Fruit fly (Drosophila melanogaster) whole organism, embryonic: ENCODE measurements around the gene Obp28a.

Experiments used
- Abd-B ChIP-seq: fragments of 200-800 bp; sonication (Bioruptor generic); optimal IDR thresholded peaks from 2 replicates; lab custom pipeline; 2018; ENCODE audit warnings: missing biosample characterization, mild to moderate bottlenecking, missing genetic modification characterization, moderate library complexity
- Asciz ChIP-seq: fragments of 200-800 bp; sonication (Bioruptor generic); optimal IDR thresholded peaks from 2 replicates; lab custom pipeline; 2017; ENCODE audit warnings: missing biosample characterization, mild to moderate bottlenecking, missing genetic modification characterization, missing genetic modification reagents
- Awh ChIP-seq: fragments of 200-800 bp; sonication (Bioruptor generic); IDR thresholded peaks from 2 replicates; pipeline ENCODE4, ENCODE4 v1.3.6; 2022; ENCODE audit warnings: missing biosample characterization, missing genetic modification characterization
- C15 ChIP-seq: fragments of 200-800 bp; sonication (Bioruptor generic); IDR thresholded peaks from 3 replicates; pipeline ENCODE4 v1.3.6; 2022; ENCODE audit warnings: missing biosample characterization, missing genetic modification characterization
- CG10462 ChIP-seq: fragments of 200-800 bp; sonication (Bioruptor generic); optimal IDR thresholded peaks from 2 replicates; lab custom pipeline; 2016; ENCODE audit warnings: missing biosample characterization, missing genetic modification characterization
- CG12769 ChIP-seq: fragments of 200-800 bp; sonication (Bioruptor generic); optimal IDR thresholded peaks from 2 replicates; lab custom pipeline; 2019; ENCODE audit warnings: missing biosample characterization, mild to moderate bottlenecking, missing genetic modification characterization, moderate library complexity
- CG13424 ChIP-seq: fragments of 200-800 bp; sonication (Bioruptor generic); optimal IDR thresholded peaks from 2 replicates; lab custom pipeline; 2019; ENCODE audit warnings: missing biosample characterization, mild to moderate bottlenecking, missing genetic modification characterization, moderate library complexity
- CG14014 ChIP-seq: fragments of 200-800 bp; sonication (Bioruptor generic); IDR thresholded peaks from 2 replicates; pipeline ENCODE4 v1.3.6; 2022; ENCODE audit warnings: missing biosample characterization, missing genetic modification characterization
- CG14667 ChIP-seq: fragments of 200-800 bp; sonication (Bioruptor generic); IDR thresholded peaks from 2 replicates; pipeline ENCODE4 v1.3.6; 2022; ENCODE audit warnings: missing biosample characterization, missing genetic modification characterization
- CG14860 ChIP-seq: fragments of 200-800 bp; sonication (Bioruptor generic); IDR thresholded peaks from 3 replicates; pipeline ENCODE4 v1.3.6; 2022; ENCODE audit warnings: missing biosample characterization, missing genetic modification characterization; ENCODE audit not compliant: partially characterized antibody
- CG15479 ChIP-seq: fragments of 200-800 bp; sonication (Bioruptor generic); optimal IDR thresholded peaks from 3 replicates; lab custom pipeline; 2019; ENCODE audit warnings: missing biosample characterization, mild to moderate bottlenecking, missing genetic modification characterization, moderate library complexity
- CG15514 ChIP-seq: fragments of 200-800 bp; sonication (Bioruptor generic); optimal IDR thresholded peaks from 3 replicates; lab custom pipeline; 2017; ENCODE audit warnings: missing biosample characterization, missing genetic modification characterization, mild to moderate bottlenecking, moderate library complexity, missing genetic modification reagents
- CG15601 ChIP-seq: fragments of 200-800 bp; sonication (Bioruptor generic); optimal IDR thresholded peaks from 3 replicates; lab custom pipeline; 2019; ENCODE audit warnings: missing biosample characterization, mild to moderate bottlenecking, missing genetic modification characterization, moderate library complexity
- CG2199 ChIP-seq: fragments of 200-800 bp; sonication (Bioruptor generic); IDR thresholded peaks from 3 replicates; pipeline ENCODE4 v1.3.6; 2022; ENCODE audit warnings: missing biosample characterization, missing genetic modification characterization
- CG2889 ChIP-seq: fragments of 200-800 bp; sonication (Bioruptor generic); IDR thresholded peaks from 3 replicates; pipeline ENCODE4 v1.3.6; 2022; ENCODE audit warnings: missing biosample characterization, missing genetic modification characterization
- CG30431 ChIP-seq: fragments of 200-800 bp; sonication (Bioruptor generic); optimal IDR thresholded peaks from 2 replicates; lab custom pipeline; 2017; ENCODE audit warnings: missing biosample characterization, missing genetic modification characterization
- CG3281 ChIP-seq: fragments of 200-800 bp; sonication (Bioruptor generic); optimal IDR thresholded peaks from 3 replicates; lab custom pipeline; 2017; ENCODE audit warnings: missing biosample characterization, mild to moderate bottlenecking, missing genetic modification characterization
- CG3995 ChIP-seq: fragments of 200-800 bp; sonication (Bioruptor generic); optimal IDR thresholded peaks from 3 replicates; lab custom pipeline; 2016; ENCODE audit warnings: missing biosample characterization, missing genetic modification characterization
- CG4820 ChIP-seq: fragments of 200-800 bp; sonication (Bioruptor generic); optimal IDR thresholded peaks from 3 replicates; lab custom pipeline; 2016; ENCODE audit warnings: missing biosample characterization, missing genetic modification characterization
- CG5180 ChIP-seq: fragments of 200-800 bp; sonication (Bioruptor generic); optimal IDR thresholded peaks from 3 replicates; lab custom pipeline; 2017; ENCODE audit warnings: missing biosample characterization, missing genetic modification characterization, mild to moderate bottlenecking, moderate library complexity, missing genetic modification reagents
- CG6765 ChIP-seq: fragments of 200-800 bp; sonication (Bioruptor generic); optimal IDR thresholded peaks from 3 replicates; lab custom pipeline; 2017; ENCODE audit warnings: missing biosample characterization, mild to moderate bottlenecking, missing genetic modification characterization
- CG8478 ChIP-seq: fragments of >200 bp; optimal IDR thresholded peaks from 2 replicates; lab custom pipeline; 2018
- CG9215 ChIP-seq: fragments of 200-800 bp; sonication (Bioruptor generic); IDR thresholded peaks from 2 replicates; pipeline ENCODE4 v1.3.6; 2022; ENCODE audit warnings: missing biosample characterization, missing genetic modification characterization
- CG9797 ChIP-seq: fragments of 200-800 bp; sonication (Bioruptor generic); optimal IDR thresholded peaks from 3 replicates; lab custom pipeline; 2018; ENCODE audit warnings: missing biosample characterization, mild to moderate bottlenecking, missing genetic modification characterization
- Dad ChIP-seq: fragments of 200-800 bp; sonication (Bioruptor generic); optimal IDR thresholded peaks from 3 replicates; lab custom pipeline; 2016; ENCODE audit warnings: missing biosample characterization, missing genetic modification characterization
- Deaf1 ChIP-seq: fragments of 200-800 bp; optimal IDR thresholded peaks from 3 replicates; lab custom pipeline; 2019; ENCODE audit warnings: missing biosample characterization, mild to moderate bottlenecking, missing genetic modification characterization, moderate library complexity
- Drgx ChIP-seq: fragments of 200-800 bp; sonication (Bioruptor generic); IDR thresholded peaks from 2 replicates; pipeline ENCODE4 v1.3.6; 2022; ENCODE audit warnings: missing biosample characterization, missing genetic modification characterization
- Hmr ChIP-seq: fragments of 200-800 bp; sonication (Bioruptor generic); optimal IDR thresholded peaks from 3 replicates; lab custom pipeline; 2017; ENCODE audit warnings: mild to moderate bottlenecking, missing biosample characterization, missing genetic modification reagents, missing genetic modification characterization
- Hr3 ChIP-seq: fragments of 200-800 bp; sonication (Bioruptor generic); optimal IDR thresholded peaks from 3 replicates; lab custom pipeline; 2016; ENCODE audit warnings: missing biosample characterization, missing genetic modification characterization
- Lim3 ChIP-seq: fragments of 200-800 bp; sonication (Bioruptor generic); IDR thresholded peaks from 2 replicates; pipeline ENCODE4 v1.3.6; 2022; ENCODE audit warnings: missing biosample characterization, missing genetic modification characterization
- MBD-R2 ChIP-seq: fragments of 200-800 bp; sonication (Bioruptor generic); IDR thresholded peaks from 2 replicates; pipeline ENCODE4 v1.3.6; 2022; ENCODE audit warnings: missing biosample characterization, missing genetic modification characterization
- Myb ChIP-seq: fragments of 200-800 bp; sonication (Bioruptor generic); optimal IDR thresholded peaks from 2 replicates; lab custom pipeline; 2016; ENCODE audit warnings: missing biosample characterization, missing genetic modification characterization
- NFAT ChIP-seq: fragments of 200-800 bp; sonication (Bioruptor generic); IDR thresholded peaks from 2 replicates; pipeline ENCODE4 v1.3.6; 2022; ENCODE audit warnings: missing biosample characterization, missing genetic modification characterization
- Nf-YA ChIP-seq: fragments of 200-800 bp; sonication (Bioruptor generic); IDR thresholded peaks from 2 replicates; pipeline ENCODE4 v1.3.6; 2022; ENCODE audit warnings: missing biosample characterization, missing genetic modification characterization
- Nf-YC ChIP-seq: fragments of 200-800 bp; optimal IDR thresholded peaks from 3 replicates; lab custom pipeline; 2019; ENCODE audit warnings: missing biosample characterization, mild to moderate bottlenecking, missing genetic modification characterization, moderate library complexity
- bigmax ChIP-seq: fragments of 200-800 bp; sonication (Bioruptor generic); optimal IDR thresholded peaks from 2 replicates; lab custom pipeline; 2018; ENCODE audit warnings: missing biosample characterization, mild to moderate bottlenecking, missing genetic modification characterization
- bowl ChIP-seq: fragments of 200-800 bp; sonication (Bioruptor generic); IDR thresholded peaks from 2 replicates; pipeline ENCODE4 v1.3.6; 2022; ENCODE audit warnings: missing biosample characterization, missing genetic modification characterization
- br ChIP-seq: fragments of >200 bp; optimal IDR thresholded peaks from 2 replicates; lab custom pipeline; 2017
- cato ChIP-seq: fragments of 200-800 bp; sonication (Bioruptor generic); optimal IDR thresholded peaks from 2 replicates; lab custom pipeline; 2016; ENCODE audit warnings: missing biosample characterization, missing genetic modification characterization, borderline replicate concordance
- dimm ChIP-seq: fragments of 200-800 bp; sonication (Bioruptor generic); IDR thresholded peaks from 2 replicates; pipeline ENCODE4 v1.3.6; 2022; ENCODE audit warnings: missing biosample characterization, missing genetic modification characterization
- fru ChIP-seq: fragments of >200 bp; optimal IDR thresholded peaks from 2 replicates; lab custom pipeline; 2017
- grn ChIP-seq: fragments of 200-800 bp; sonication (Bioruptor generic); optimal IDR thresholded peaks from 3 replicates; lab custom pipeline; 2017; ENCODE audit warnings: missing biosample characterization, missing genetic modification characterization
- lmd ChIP-seq: fragments of 200-800 bp; sonication (Bioruptor generic); IDR thresholded peaks from 2 replicates; pipeline ENCODE4 v1.3.6; 2022; ENCODE audit warnings: missing biosample characterization, missing genetic modification characterization
- mld ChIP-seq: fragments of 200-800 bp; sonication (Bioruptor generic); IDR thresholded peaks from 3 replicates; pipeline ENCODE4 v1.3.6; 2022; ENCODE audit warnings: missing biosample characterization, missing genetic modification characterization; ENCODE audit not compliant: partially characterized antibody
- nerfin-2 ChIP-seq: fragments of 200-800 bp; sonication (Bioruptor generic); IDR thresholded peaks from 2 replicates; pipeline ENCODE4 v1.3.6; 2022; ENCODE audit warnings: missing biosample characterization, missing genetic modification characterization; ENCODE audit not compliant: partially characterized antibody
- ro ChIP-seq: fragments of 200-800 bp; sonication (Bioruptor generic); IDR thresholded peaks from 2 replicates; pipeline ENCODE4 v1.3.6; 2022; ENCODE audit warnings: missing biosample characterization, missing genetic modification characterization
- run ChIP-seq: fragments of 200-800 bp; sonication (Bioruptor generic); optimal IDR thresholded peaks from 3 replicates; lab custom pipeline; 2018; ENCODE audit warnings: missing biosample characterization, mild to moderate bottlenecking, missing genetic modification characterization
- sc ChIP-seq, 3 experiments: fragments of >200 bp in 2 of 3; fragments of 200-800 bp in 1 of 3; sonication (Bioruptor generic) in 1 of 3; optimal IDR thresholded peaks; 2 replicates in 2 of 3; 3 replicates in 1 of 3; lab custom pipeline; 2017; ENCODE audit warnings: mild to moderate bottlenecking in 1 of 3, missing biosample characterization in 1 of 3, missing genetic modification characterization in 1 of 3, missing genetic modification reagents in 1 of 3
- sd ChIP-seq: fragments of 200-800 bp; sonication (Bioruptor generic); optimal IDR thresholded peaks from 3 replicates; lab custom pipeline; 2018; ENCODE audit warnings: missing biosample characterization, mild to moderate bottlenecking, missing genetic modification characterization, moderate library complexity
- sqz ChIP-seq: fragments of 200-800 bp; sonication (Bioruptor generic); optimal IDR thresholded peaks from 3 replicates; lab custom pipeline; 2018; ENCODE audit warnings: missing biosample characterization, mild to moderate bottlenecking, missing genetic modification characterization
- ssp ChIP-seq: fragments of 200-800 bp; sonication (Bioruptor generic); IDR thresholded peaks from 2 replicates; pipeline ENCODE4 v1.3.6; 2022; ENCODE audit warnings: missing biosample characterization, missing genetic modification characterization
- tin ChIP-seq: fragments of 200-800 bp; sonication (Bioruptor generic); optimal IDR thresholded peaks from 3 replicates; lab custom pipeline; 2016; ENCODE audit warnings: missing biosample characterization, missing genetic modification characterization

The Obp28a gene

dm6 chr2L:7491902-7492301 is 5.3 kb downstream of the Obp28a start (continued):
- peak; percentile 43 for TF ChIP-seq CG3281
- peak; percentile 71 for TF ChIP-seq lmd (GFP tag; lab: Robert Waterston, UW)
- TF ChIP-seq MBD-R2 (GFP tag; lab: Robert Waterston, UW): 0 out of 2 replicates have a peak, but pooled peaks have one; percentile 10
- TF ChIP-seq CG14860 (GFP tag; lab: Robert Waterston, UW): no peak
- TF ChIP-seq Awh (GFP tag; lab: Robert Waterston, UW): peak; percentile 52; the same call in 1 of the 2 replicates
- TF ChIP-seq CG12769 (tag; lab: Kevin White, UChicago): no peak
- 0 out of 2 replicates have a peak, but pooled peaks have one; percentile 37 for TF ChIP-seq Nf-YA
- no peak for TF ChIP-seq sd (tag; lab: Kevin White, UChicago)
- peak; percentile 36; the same call in 1 of the 2 replicates for TF ChIP-seq ssp (GFP tag; lab: Robert Waterston, UW)
- TF ChIP-seq CG14667: no peak
- peak; percentile 15 for TF ChIP-seq sqz (GFP tag; lab: Kevin White, UChicago)
- no peak for TF ChIP-seq Myb (GFP tag; lab: Kevin White, UChicago)
- no peak for TF ChIP-seq C15 (GFP tag; lab: Robert Waterston, UW)
- no peak for TF ChIP-seq NFAT (GFP tag; lab: Robert Waterston, UW)
- peak; percentile 38 for TF ChIP-seq Nf-YC (tag; lab: Kevin White, UChicago)
- peak; percentile 14 for TF ChIP-seq tin (GFP tag; lab: Kevin White, UChicago)
- TF ChIP-seq CG15514 (GFP tag; lab: Kevin White, UChicago): peak; percentile 39
- no peak for TF ChIP-seq Dad (GFP tag; lab: Kevin White, UChicago)
- TF ChIP-seq CG4820 (GFP tag; lab: Kevin White, UChicago): peak; percentile 38
- no peak for TF ChIP-seq fru (lab: Kevin White, UChicago)
- TF ChIP-seq CG13424 (tag; lab: Kevin White, UChicago): peak; percentile 65
- no peak for TF ChIP-seq sc (optimal IDR thresholded peaks at IDR 0.05; lab: Kevin White, UChicago)
- TF ChIP-seq sc (GFP tag; optimal IDR thresholded peaks at IDR 0.05; lab: Kevin White, UChicago): no peak
- no peak for TF ChIP-seq bigmax (GFP tag; lab: Kevin White, UChicago)
- no peak for TF ChIP-seq br
- no peak for TF ChIP-seq CG2889 (GFP tag; lab: Robert Waterston, UW)
- no peak for TF ChIP-seq CG10462 (GFP tag; lab: Kevin White, UChicago)
- no peak for TF ChIP-seq CG15601 (tag; lab: Kevin White, UChicago)
- TF ChIP-seq nerfin-2: no peak
- peak; percentile 18 for TF ChIP-seq CG6765
- peak; percentile 51; the same call in 1 of the 2 replicates for TF ChIP-seq ro (GFP tag; lab: Robert Waterston, UW)
- TF ChIP-seq CG9797 (GFP tag; lab: Kevin White, UChicago): no peak
- TF ChIP-seq CG30431: no peak
- TF ChIP-seq mld (GFP tag; lab: Robert Waterston, UW): no peak
- TF ChIP-seq CG5180 (GFP tag; lab: Kevin White, UChicago): no peak
- TF ChIP-seq run (tag; lab: Kevin White, UChicago): peak; percentile 29
- no peak for TF ChIP-seq Deaf1 (tag; lab: Kevin White, UChicago)
- TF ChIP-seq CG3995: no peak
- TF ChIP-seq Abd-B: peak; percentile 27
- no peak for TF ChIP-seq CG2199
- TF ChIP-seq CG8478: no peak
- no peak for TF ChIP-seq cato (GFP tag; lab: Kevin White, UChicago)
- no peak for TF ChIP-seq CG15479 (GFP tag; lab: Kevin White, UChicago)
- peak; percentile 57 for TF ChIP-seq Drgx (GFP tag; lab: Robert Waterston, UW)
- TF ChIP-seq Lim3 (GFP tag; lab: Robert Waterston, UW): no peak
- peak; percentile 16 for TF ChIP-seq Hmr (GFP tag; lab: Kevin White, UChicago)
- peak; percentile 16 for TF ChIP-seq grn (GFP tag; lab: Kevin White, UChicago)
- no peak for TF ChIP-seq bowl (GFP tag; lab: Robert Waterston, UW)
- TF ChIP-seq CG9215: no peak
- TF ChIP-seq Hr3 (GFP tag; lab: Kevin White, UChicago): peak; percentile 37
- peak; percentile 52; the same call in 1 of the 2 replicates for TF ChIP-seq CG14014 (GFP tag; lab: Robert Waterston, UW)
- TF ChIP-seq dimm (GFP tag; lab: Robert Waterston, UW): no peak
- peak; percentile 33 for TF ChIP-seq Asciz (GFP tag; lab: Kevin White, UChicago)
